Fruit fly (Drosophila melanogaster): ENCODE measurements around the gene CG42535.

Gene CG42535

DNA sequence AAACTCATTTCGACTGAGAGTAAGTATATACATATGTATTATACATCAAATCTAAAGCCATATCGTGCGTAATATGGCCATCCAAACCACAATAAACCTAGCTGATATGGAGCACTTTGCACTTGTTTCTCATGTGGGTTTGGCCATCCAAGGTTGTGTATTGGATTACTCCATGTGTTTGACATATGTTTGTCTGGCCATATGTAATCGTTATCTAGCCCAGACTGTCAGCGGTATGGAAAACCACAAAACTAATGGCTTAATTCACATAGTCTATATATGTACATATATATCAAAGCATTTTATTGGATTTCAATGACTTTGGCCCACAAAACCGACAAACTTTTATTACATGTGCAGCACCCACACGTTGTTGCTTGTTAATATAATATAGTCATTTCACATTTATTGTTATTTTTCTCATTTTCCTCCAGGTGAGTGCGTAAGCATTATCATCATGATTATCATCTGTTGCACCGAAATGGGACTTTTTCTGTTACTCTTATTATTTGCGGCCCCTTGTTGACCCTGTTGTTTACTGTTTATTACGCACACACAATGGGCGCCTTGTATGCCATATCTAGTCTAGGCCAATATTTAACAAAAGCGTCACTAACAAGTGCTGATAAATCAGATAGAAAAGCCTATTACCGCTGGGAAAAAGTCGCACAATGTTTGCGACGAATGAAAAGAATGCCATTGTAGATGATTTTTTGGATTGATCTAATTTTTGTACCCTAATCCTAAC lies 25.9 kb upstream of the CG42535 start (continued):
- no peak for TF ChIP-seq Ets21C (GFP tag; optimal IDR thresholded peaks at IDR 0.05)
- peak; percentile 16 for TF ChIP-seq Ets96B (tag; optimal IDR thresholded peaks at IDR 0.05)
- no peak for TF ChIP-seq CG6276 (GFP tag; optimal IDR thresholded peaks at IDR 0.05)
- peak; percentile 50; the same call in 1 of the 3 replicates for TF ChIP-seq eg (GFP tag; IDR thresholded peaks at IDR 0.05)
- TF ChIP-seq Lpt (GFP tag; optimal IDR thresholded peaks at IDR 0.05), result no peak
- TF ChIP-seq Sox102F (GFP tag; optimal IDR thresholded peaks at IDR 0.05), result peak; percentile 15
- peak; percentile 62 for TF ChIP-seq CG10631 (GFP tag; optimal IDR thresholded peaks at IDR 0.05)
- TF ChIP-seq CG8632 (GFP tag; optimal IDR thresholded peaks at IDR 0.05), result peak; percentile 56
- TF ChIP-seq CG3919 (GFP tag; optimal IDR thresholded peaks at IDR 0.05), result peak; percentile 74
- TF ChIP-seq CG16779 (tag; optimal IDR thresholded peaks at IDR 0.05), result no peak
- peak; percentile 53 for TF ChIP-seq CG7368 (GFP tag; optimal IDR thresholded peaks at IDR 0.05)
- no peak for TF ChIP-seq Blimp-1 (GFP tag; optimal IDR thresholded peaks at IDR 0.05)
- TF ChIP-seq CG6163 (GFP tag; IDR thresholded peaks at IDR 0.05), result peak; percentile 71
- peak; percentile 31 for TF ChIP-seq topi (GFP tag; optimal IDR thresholded peaks at IDR 0.05)
- peak; percentile 29 to 64 for TF ChIP-seq ss (GFP tag; optimal IDR thresholded peaks at IDR 0.05)
- TF ChIP-seq Eip75B (GFP tag; optimal IDR thresholded peaks at IDR 0.05), result peak; percentile 48
- no peak for TF ChIP-seq CG15336 (GFP tag; IDR thresholded peaks at IDR 0.05)
- TF ChIP-seq Hr39 (GFP tag; optimal IDR thresholded peaks at IDR 0.05), result no peak
- TF ChIP-seq CG31627 (GFP tag; optimal IDR thresholded peaks at IDR 0.05), result no peak
- TF ChIP-seq Gug (GFP tag; IDR thresholded peaks at IDR 0.05), result no peak
- TF ChIP-seq spab (GFP tag; optimal IDR thresholded peaks at IDR 0.05), result peak; percentile 51
- no peak for TF ChIP-seq Hr38 (GFP tag; optimal IDR thresholded peaks at IDR 0.05)
- TF ChIP-seq dsx (GFP tag; optimal IDR thresholded peaks at IDR 0.05; ENCODE audit: poor library complexity, severe bottlenecking), result no peak
- TF ChIP-seq Smox (GFP tag; optimal IDR thresholded peaks at IDR 0.05), result peak; percentile 18
- TF ChIP-seq Hr4 (GFP tag; optimal IDR thresholded peaks at IDR 0.05), result no peak
- TF ChIP-seq fkh (GFP tag; optimal IDR thresholded peaks at IDR 0.05), result peak; percentile 97
- TF ChIP-seq Sox14 (GFP tag; optimal IDR thresholded peaks at IDR 0.05), result peak; percentile 3
- peak; percentile 38 for TF ChIP-seq CG6792 (GFP tag; optimal IDR thresholded peaks at IDR 0.05)
- peak; percentile 35 for TF ChIP-seq CG6808 (GFP tag; optimal IDR thresholded peaks at IDR 0.05)
- peak; percentile 62 for TF ChIP-seq OdsH (GFP tag; optimal IDR thresholded peaks at IDR 0.05)
- no peak for TF ChIP-seq fd59A (GFP tag; optimal IDR thresholded peaks at IDR 0.05)
- TF ChIP-seq achi (GFP tag; optimal IDR thresholded peaks at IDR 0.05), result peak; percentile 47
- TF ChIP-seq Met (GFP tag; optimal IDR thresholded peaks at IDR 0.05), result peak; percentile 49
- TF ChIP-seq cyc (GFP tag; optimal IDR thresholded peaks at IDR 0.05), result no peak
- TF ChIP-seq CG11294 (GFP tag; IDR thresholded peaks at IDR 0.05), result no peak
- peak; percentile 53 for TF ChIP-seq acj6 (GFP tag; optimal IDR thresholded peaks at IDR 0.05)
- TF ChIP-seq CG11762 (GFP tag; optimal IDR thresholded peaks at IDR 0.05; ENCODE audit: insufficient read depth), result peak; percentile 19
- no peak for TF ChIP-seq CG6854 (GFP tag; optimal IDR thresholded peaks at IDR 0.05)

DNA sequence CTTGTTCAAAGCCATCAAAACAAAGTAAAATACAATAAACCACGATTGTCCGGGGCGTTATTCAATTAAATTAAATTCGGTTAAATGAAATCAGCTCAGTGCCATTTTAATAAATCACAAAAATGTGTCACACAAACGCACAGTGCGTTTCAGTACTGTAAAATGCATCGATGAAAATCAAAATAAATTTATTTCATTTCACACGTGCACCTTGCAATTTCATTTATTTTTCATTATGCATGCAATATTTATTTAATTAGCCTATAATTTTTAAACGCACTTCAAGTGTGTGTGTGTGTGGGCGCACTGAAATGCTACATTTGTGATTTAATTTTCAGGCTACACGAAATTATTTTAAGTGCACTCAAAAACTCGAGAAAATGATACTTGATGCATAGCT lies 23.7 kb upstream of the CG42535 start:
- TF ChIP-seq svp (GFP tag) (peak; percentile 38), Eip78C (GFP tag) (peak; percentile 29), CG6163 (GFP tag; IDR thresholded peaks at IDR 0.05) (0 out of 3 replicates have a peak, but pooled peaks have one; percentile 10), CG6792 (GFP tag; optimal IDR thresholded peaks at IDR 0.05) (no peak), CG31627 (GFP tag; optimal IDR thresholded peaks at IDR 0.05) (peak; percentile 8), OdsH (GFP tag; optimal IDR thresholded peaks at IDR 0.05) (no peak), CG9139 (GFP tag; optimal IDR thresholded peaks at IDR 0.05) (no peak), salr (GFP tag; optimal IDR thresholded peaks at IDR 0.05) (no peak), CG32006 (GFP tag; optimal IDR thresholded peaks at IDR 0.05) (peak; percentile 9)
